Fruit fly (Drosophila melanogaster) S2 (cell line): ENCODE data around the gene CG14566.

Experiments used
- CG8478 ChIP-seq: fragments of >200 bp; optimal IDR thresholded peaks from 2 replicates; lab custom pipeline; 2018
- CTCF ChIP-seq, 2 experiments: fragments of >200 bp; optimal IDR thresholded peaks; 2 replicates each; lab custom pipeline; 2018

DNA sequence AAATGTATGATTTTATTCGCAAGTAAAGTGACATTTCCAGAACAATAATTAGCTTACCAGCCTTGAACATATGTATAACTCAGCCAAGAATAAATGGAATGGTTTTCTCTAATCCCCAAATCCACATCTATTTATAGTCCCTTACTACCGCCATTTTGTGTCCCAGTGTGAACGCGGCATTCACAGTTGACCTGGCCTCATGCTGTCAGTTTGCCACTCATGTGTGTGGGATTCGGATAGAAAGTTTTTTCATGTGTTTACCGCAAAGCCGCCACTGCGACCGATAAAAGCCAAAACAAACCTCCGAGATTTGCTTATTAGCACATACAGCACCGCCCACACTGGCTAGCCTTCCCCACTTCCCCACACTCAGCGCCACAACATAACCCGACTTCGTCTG is 25.8 kb upstream of the CG14566 start:
- TF ChIP-seq CG8478 (lab: Kevin White, UChicago) (no peak), CTCF (optimal IDR thresholded peaks at IDR 0.05; lab: Kevin White, UChicago) (no peak)
